Worm (Caenorhabditis elegans) whole organism, L2 larva: ENCODE data around the gene K01A6.4.

Experiments used
- C34F6.9 ChIP-seq: fragments of 150-350 bp; optimal IDR thresholded peaks from 2 replicates; lab custom pipeline; 2014; ENCODE audit warnings: missing biosample characterization, missing genetic modification characterization
- F13H6.1 ChIP-seq: sonication (generic microtip); optimal IDR thresholded peaks from 2 replicates; lab custom pipeline; 2016; ENCODE audit warnings: missing genetic modification characterization, missing compliant biosample characterization
- R02D3.7 ChIP-seq: fragments of 150-350 bp; optimal IDR thresholded peaks from 2 replicates; lab custom pipeline; 2014; ENCODE audit warnings: missing biosample characterization, missing genetic modification characterization
- alr-1 ChIP-seq: fragments of 150-350 bp; optimal IDR thresholded peaks from 2 replicates; lab custom pipeline; 2014; ENCODE audit warnings: missing biosample characterization, missing genetic modification characterization
- aly-2 ChIP-seq: fragments of 150-350 bp; optimal IDR thresholded peaks from 2 replicates; lab custom pipeline; 2014; ENCODE audit warnings: missing biosample characterization, missing genetic modification characterization
- ama-1 ChIP-seq: fragments of 150-350 bp; optimal IDR thresholded peaks from 2 replicates; lab custom pipeline; 2018; ENCODE audit warnings: inconsistent platforms
- blmp-1 ChIP-seq: sonication (generic microtip); optimal IDR thresholded peaks from 2 replicates; lab custom pipeline; 2017; ENCODE audit warnings: missing genetic modification characterization, mild to moderate bottlenecking, missing compliant biosample characterization, antibody characterized with exemption, moderate library complexity; ENCODE audit not compliant: insufficient read depth
- ceh-82 ChIP-seq: fragments of 150-350 bp; optimal IDR thresholded peaks from 2 replicates; lab custom pipeline; 2014; ENCODE audit warnings: missing biosample characterization, missing genetic modification characterization
- crh-2 ChIP-seq: sonication (generic microtip); optimal IDR thresholded peaks from 2 replicates; lab custom pipeline; 2017; ENCODE audit warnings: missing biosample characterization, missing genetic modification characterization
- dmd-4 ChIP-seq: sonication (generic microtip); optimal IDR thresholded peaks from 2 replicates; lab custom pipeline; 2017; ENCODE audit warnings: missing biosample characterization, missing genetic modification characterization
- elt-1 ChIP-seq: fragments of 150-350 bp; optimal IDR thresholded peaks from 2 replicates; lab custom pipeline; 2014; ENCODE audit warnings: missing biosample characterization, missing genetic modification characterization
- elt-3 ChIP-seq: sonication (generic microtip); optimal IDR thresholded peaks from 2 replicates; lab custom pipeline; 2017; ENCODE audit warnings: missing biosample characterization, missing genetic modification characterization
- gmeb-1 ChIP-seq: fragments of 150-350 bp; optimal IDR thresholded peaks from 2 replicates; lab custom pipeline; 2014; ENCODE audit warnings: missing biosample characterization, missing genetic modification characterization
- lin-11 ChIP-seq: fragments of 150-350 bp; sonication (generic microtip); optimal IDR thresholded peaks from 2 replicates; lab custom pipeline; 2014; ENCODE audit warnings: missing biosample characterization, missing genetic modification characterization, inconsistent platforms, mixed read lengths
- lin-13 ChIP-seq: fragments of 150-350 bp; optimal IDR thresholded peaks from 2 replicates; lab custom pipeline; 2014; ENCODE audit warnings: missing biosample characterization, missing genetic modification reagents, missing genetic modification characterization
- lin-39 ChIP-seq: fragments of 150-350 bp; optimal IDR thresholded peaks from 2 replicates; lab custom pipeline; 2014; ENCODE audit warnings: missing biosample characterization, missing genetic modification reagents, missing genetic modification characterization
- lsy-2 ChIP-seq, 2 experiments: fragments of 150-350 bp in 1 of 2; sonication (generic microtip) in 1 of 2; optimal IDR thresholded peaks; 2 replicates each; lab custom pipeline; 2014 to 2017; ENCODE audit warnings: missing biosample characterization in 2 of 2, missing genetic modification characterization in 2 of 2
- mab-5 ChIP-seq: fragments of 150-350 bp; optimal IDR thresholded peaks from 2 replicates; lab custom pipeline; 2014; ENCODE audit warnings: missing biosample characterization, missing genetic modification characterization
- mdl-1 ChIP-seq, 2 experiments: fragments of 150-350 bp in 1 of 2; sonication (generic microtip) in 1 of 2; optimal IDR thresholded peaks; 2 replicates each; lab custom pipeline; 2017; ENCODE audit warnings: missing biosample characterization in 2 of 2, missing genetic modification characterization in 2 of 2
- nhr-10 ChIP-seq: sonication (generic microtip); optimal IDR thresholded peaks from 2 replicates; lab custom pipeline; 2017; ENCODE audit warnings: missing biosample characterization, missing genetic modification characterization
- nhr-11 ChIP-seq: fragments of 150-350 bp; optimal IDR thresholded peaks from 2 replicates; lab custom pipeline; 2014; ENCODE audit warnings: missing biosample characterization, missing genetic modification characterization
- nhr-12 ChIP-seq: fragments of 150-350 bp; optimal IDR thresholded peaks from 2 replicates; lab custom pipeline; 2014; ENCODE audit warnings: missing biosample characterization, missing genetic modification characterization
- nhr-129 ChIP-seq: fragments of 150-350 bp; optimal IDR thresholded peaks from 2 replicates; lab custom pipeline; 2014; ENCODE audit warnings: missing biosample characterization, missing genetic modification characterization
- nhr-21 ChIP-seq: fragments of 150-350 bp; optimal IDR thresholded peaks from 2 replicates; lab custom pipeline; 2014; ENCODE audit warnings: missing biosample characterization, missing genetic modification characterization
- nhr-237 ChIP-seq: fragments of 150-350 bp; optimal IDR thresholded peaks from 2 replicates; lab custom pipeline; 2014; ENCODE audit warnings: missing biosample characterization, missing genetic modification characterization
- nhr-6 ChIP-seq: fragments of 150-350 bp; optimal IDR thresholded peaks from 2 replicates; lab custom pipeline; 2014; ENCODE audit warnings: missing biosample characterization, missing genetic modification characterization
- nhr-77 ChIP-seq: fragments of 150-350 bp; optimal IDR thresholded peaks from 2 replicates; lab custom pipeline; 2014; ENCODE audit warnings: missing biosample characterization, missing genetic modification characterization
- peb-1 ChIP-seq: fragments of 150-350 bp; optimal IDR thresholded peaks from 2 replicates; lab custom pipeline; 2014; ENCODE audit warnings: missing biosample characterization, missing genetic modification characterization
- sem-4 ChIP-seq: fragments of 150-350 bp; optimal IDR thresholded peaks from 2 replicates; lab custom pipeline; 2014; ENCODE audit warnings: missing biosample characterization, missing genetic modification reagents, missing genetic modification characterization
- skn-1 ChIP-seq: sonication (generic microtip); optimal IDR thresholded peaks from 2 replicates; lab custom pipeline; 2017; ENCODE audit warnings: missing biosample characterization, missing genetic modification characterization
- sma-3 ChIP-seq: sonication (generic microtip); optimal IDR thresholded peaks from 2 replicates; lab custom pipeline; 2016; ENCODE audit warnings: missing genetic modification reagents, missing genetic modification characterization, missing compliant biosample characterization
- sma-9 ChIP-seq, 2 experiments: fragments of 150-350 bp in 1 of 2; sonication (generic microtip) in 1 of 2; optimal IDR thresholded peaks; 2 replicates each; lab custom pipeline; 2014 to 2016; ENCODE audit warnings: missing genetic modification characterization in 2 of 2, mild to moderate bottlenecking in 1 of 2, missing biosample characterization in 1 of 2, missing compliant biosample characterization in 1 of 2, missing genetic modification reagents in 1 of 2, moderate library complexity in 1 of 2
- snpc-4 ChIP-seq: fragments of 150-350 bp; optimal IDR thresholded peaks from 2 replicates; lab custom pipeline; 2014; ENCODE audit warnings: missing biosample characterization, missing genetic modification characterization
- unc-55 ChIP-seq: fragments of 150-350 bp; sonication (generic microtip); optimal IDR thresholded peaks from 3 replicates; lab custom pipeline; 2014; ENCODE audit warnings: missing biosample characterization, missing genetic modification reagents, missing genetic modification characterization
- unc-62 ChIP-seq: fragments of 150-350 bp; optimal IDR thresholded peaks from 2 replicates; lab custom pipeline; 2014; ENCODE audit warnings: missing biosample characterization, missing genetic modification reagents, missing genetic modification characterization
- zag-1 ChIP-seq: fragments of 150-350 bp; optimal IDR thresholded peaks from 2 replicates; lab custom pipeline; 2014; ENCODE audit warnings: missing biosample characterization, missing genetic modification characterization
- ztf-11 ChIP-seq: sonication (generic microtip); optimal IDR thresholded peaks from 2 replicates; lab custom pipeline; 2017; ENCODE audit warnings: missing biosample characterization, missing genetic modification characterization

Gene K01A6.4

DNA sequence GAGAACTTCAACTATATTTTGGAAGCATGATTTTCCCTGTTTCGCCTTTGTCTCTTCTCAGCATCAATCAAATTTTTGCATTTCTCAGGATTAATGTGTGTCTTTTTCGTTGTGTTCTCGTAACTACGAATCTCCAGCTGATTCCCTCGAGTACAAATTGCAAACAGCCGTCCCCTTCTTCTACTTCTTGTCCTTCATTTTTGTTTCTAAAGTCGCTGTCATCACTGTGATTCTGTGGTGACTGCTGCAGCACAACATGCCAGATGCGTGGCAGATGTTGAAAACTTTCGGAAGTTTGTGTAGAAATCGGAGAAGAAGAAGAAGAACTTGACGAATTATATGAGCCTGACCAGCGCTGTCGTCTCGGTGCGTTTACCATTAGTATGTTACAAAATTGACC lies 26.8 kb downstream of the K01A6.4 start:
- no peak for TF ChIP-seq gmeb-1 (tag; lab: Kevin White, UChicago)
- TF ChIP-seq lin-13 = no peak
- peak; percentile 47 for TF ChIP-seq mab-5 (tag; lab: Kevin White, UChicago)
- TF ChIP-seq unc-55 (GFP tag; lab: Kevin White, UChicago) = peak; percentile 23

DNA sequence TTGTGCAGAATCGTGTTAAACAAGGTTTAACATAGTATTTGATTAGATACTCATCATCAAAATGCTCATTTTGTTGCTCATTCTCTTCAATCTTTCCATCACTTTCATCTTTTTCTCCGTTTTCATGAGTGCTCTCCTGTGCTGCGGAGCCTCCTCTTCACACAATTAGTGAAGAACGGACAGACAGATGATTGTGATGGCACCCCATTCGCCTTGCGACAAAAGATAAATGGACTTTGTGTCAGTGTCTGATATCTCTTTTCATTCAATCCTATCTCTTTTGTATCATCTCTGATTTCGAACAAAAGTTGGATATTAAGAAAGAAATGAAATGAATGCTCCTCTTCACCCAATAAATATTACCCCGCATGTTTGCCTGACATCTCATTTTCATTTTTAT lies 29.8 kb downstream of the K01A6.4 start:
- no peak for TF ChIP-seq zag-1 (tag; lab: Kevin White, UChicago)
- peak; percentile 35 for TF ChIP-seq C34F6.9 (tag; lab: Kevin White, UChicago)
- TF ChIP-seq skn-1 (tag; lab: Kevin White, UChicago) = no peak
- TF ChIP-seq lin-39 (tag; lab: Kevin White, UChicago) = no peak
- peak in 1 of 2 experiments; percentile 2 for TF ChIP-seq lsy-2 (tag; optimal IDR thresholded peaks at IDR 0.05; lab: Kevin White, UChicago)
- TF ChIP-seq sma-3 (GFP tag; lab: Kevin White, UChicago) = no peak
- no peak for TF ChIP-seq mdl-1 (tag; optimal IDR thresholded peaks at IDR 0.05; lab: Kevin White, UChicago)
- peak; percentile 58 for TF ChIP-seq nhr-129
- TF ChIP-seq F13H6.1 (tag; lab: Kevin White, UChicago) = peak; percentile 58

DNA sequence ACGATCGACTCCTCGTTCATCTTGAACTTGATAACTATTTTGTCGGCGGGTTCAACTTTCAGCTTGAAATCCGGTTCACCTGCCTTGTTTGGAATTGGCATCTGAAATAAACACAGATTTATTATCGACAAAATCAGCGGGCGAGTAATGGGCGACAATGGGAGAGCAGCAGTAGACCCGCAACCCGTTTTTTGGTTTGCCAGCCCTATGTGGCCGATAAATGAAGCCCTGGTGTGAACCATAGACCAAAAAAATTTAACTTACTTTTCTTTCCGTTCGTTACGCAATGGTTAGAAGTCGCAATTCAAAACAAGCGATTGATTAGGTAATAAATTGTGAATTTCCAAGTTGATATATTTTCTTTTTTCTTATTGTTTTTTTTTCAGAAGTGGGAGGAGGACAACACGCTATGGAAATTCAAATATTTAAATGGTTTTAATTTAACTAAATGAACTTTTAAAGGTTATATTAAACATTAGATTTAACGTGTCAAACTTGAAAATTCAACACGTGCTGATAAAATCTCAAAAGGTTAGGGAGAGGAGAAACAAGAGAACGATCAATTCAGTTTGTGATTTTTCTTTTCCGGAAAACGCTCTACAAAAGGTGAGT lies 36.3 kb downstream of the K01A6.4 start, which contains the start of the genes T22B3.3 and alg-3:
Gene T22B3.3, minus strand, starts transcription at position 101 of the 612 bp plus-strand sequence.
Gene alg-3, plus strand, starts transcription at position 562 of the 612 bp plus-strand sequence.
- TF ChIP-seq skn-1 (tag; lab: Kevin White, UChicago) (no peak), mdl-1 (tag; optimal IDR thresholded peaks at IDR 0.05; lab: Kevin White, UChicago) (no peak), blmp-1 (tag; lab: Kevin White, UChicago) (no peak), sma-9 (GFP tag; optimal IDR thresholded peaks at IDR 0.05; lab: Kevin White, UChicago) (no peak), sma-9 (tag; optimal IDR thresholded peaks at IDR 0.05; lab: Kevin White, UChicago) (no peak), elt-3 (no peak), ceh-82 (no peak), zag-1 (tag; lab: Kevin White, UChicago) (no peak), nhr-129 (no peak), unc-55 (GFP tag; lab: Kevin White, UChicago) (no peak), nhr-10 (tag; lab: Kevin White, UChicago) (no peak), elt-1 (no peak)

DNA sequence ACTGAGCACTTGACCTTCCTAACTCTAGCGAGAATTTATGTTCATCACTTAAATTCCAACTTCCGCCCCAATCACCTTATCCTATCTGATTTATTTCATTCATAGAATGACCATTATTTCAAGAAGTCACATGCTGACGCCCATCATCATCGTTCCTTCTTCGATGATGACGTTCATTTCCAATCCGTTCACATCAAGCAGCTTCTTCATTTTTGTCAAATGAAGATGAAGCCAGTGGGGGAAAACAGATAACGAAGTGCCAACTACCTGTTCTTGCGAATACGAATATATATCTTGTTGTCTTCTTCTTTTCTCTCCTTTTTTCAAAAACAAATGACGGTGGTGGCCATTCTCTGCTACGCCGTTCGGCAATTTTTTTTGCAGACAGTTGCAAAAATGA lies 38.2 kb downstream of the K01A6.4 start:
- no peak for TF ChIP-seq lsy-2 (tag; optimal IDR thresholded peaks at IDR 0.05; lab: Kevin White, UChicago)
- no peak for TF ChIP-seq sma-3 (GFP tag; lab: Kevin White, UChicago)
- TF ChIP-seq nhr-21 (tag; lab: Kevin White, UChicago) = peak; percentile 66
- TF ChIP-seq ztf-11 (tag; lab: Kevin White, UChicago) = no peak
- TF ChIP-seq unc-62 = no peak
- TF ChIP-seq mab-5 (tag; lab: Kevin White, UChicago) = no peak
- no peak for TF ChIP-seq nhr-77 (tag; lab: Kevin White, UChicago)
- TF ChIP-seq mdl-1 (tag; optimal IDR thresholded peaks at IDR 0.05; lab: Kevin White, UChicago) = no peak

DNA sequence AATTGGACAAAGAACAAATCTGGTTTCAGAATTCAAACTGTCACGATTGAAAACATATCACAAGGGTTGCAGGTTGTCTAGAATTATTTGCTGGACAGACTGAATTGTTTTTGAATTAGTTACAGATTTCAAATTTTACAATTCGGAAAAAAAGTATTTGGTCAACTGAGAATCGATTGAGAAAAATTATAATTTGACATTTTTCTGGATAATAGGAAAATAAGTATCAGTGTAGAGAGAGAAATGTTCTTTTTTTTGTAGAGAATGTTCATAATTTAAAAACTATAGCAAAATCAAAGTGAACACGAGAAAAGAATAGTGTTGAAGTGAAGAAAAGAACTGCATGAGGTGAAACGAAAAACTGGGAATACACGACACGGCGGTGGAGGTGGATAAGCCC lies 39.4 kb downstream of the K01A6.4 start, which contains the start of gene dpy-20:
Gene dpy-20, minus strand, starts transcription at position 101 of the 400 bp plus-strand sequence.
- no peak for TF ChIP-seq lin-11 (tag; lab: Kevin White, UChicago)
- TF ChIP-seq alr-1 = no peak
- TF ChIP-seq lin-39 (tag; lab: Kevin White, UChicago) = no peak
- no peak for TF ChIP-seq lsy-2 (tag; optimal IDR thresholded peaks at IDR 0.05; lab: Kevin White, UChicago)
- TF ChIP-seq skn-1 (tag; lab: Kevin White, UChicago) = no peak
- no peak for TF ChIP-seq nhr-237 (tag; lab: Kevin White, UChicago)
- no peak for TF ChIP-seq mdl-1 (tag; optimal IDR thresholded peaks at IDR 0.05; lab: Kevin White, UChicago)
- no peak for TF ChIP-seq C34F6.9 (tag; lab: Kevin White, UChicago)
- TF ChIP-seq peb-1 = no peak
- TF ChIP-seq blmp-1 (tag; lab: Kevin White, UChicago) = no peak
- TF ChIP-seq unc-55 (GFP tag; lab: Kevin White, UChicago) = no peak
- TF ChIP-seq snpc-4 (tag; lab: Kevin White, UChicago) = no peak
- no peak for TF ChIP-seq lin-13
- no peak for TF ChIP-seq elt-1

DNA sequence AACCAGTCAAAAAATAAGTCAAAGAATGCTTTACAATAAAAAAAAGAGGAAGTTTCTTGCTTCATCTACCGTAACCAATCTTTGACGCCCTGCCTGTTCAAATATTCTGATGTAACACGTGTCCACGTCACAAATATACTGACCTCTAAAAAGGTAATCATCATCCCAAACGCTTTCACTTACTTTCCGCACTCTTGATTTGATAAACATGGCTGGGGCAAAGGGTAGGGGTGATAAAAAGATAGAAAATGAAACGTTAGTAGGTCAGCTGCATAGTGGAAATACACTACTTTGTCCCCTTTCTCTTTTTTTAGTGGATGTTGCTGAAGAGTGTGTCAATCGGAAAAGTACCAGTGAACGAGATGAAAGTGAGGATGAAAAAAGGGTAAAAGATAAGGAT lies 40.0 kb downstream of the K01A6.4 start:
- TF ChIP-seq unc-62 (no peak), unc-55 (GFP tag; lab: Kevin White, UChicago) (no peak), nhr-11 (tag; lab: Kevin White, UChicago) (no peak), C34F6.9 (tag; lab: Kevin White, UChicago) (no peak), aly-2 (no peak), ceh-82 (no peak), nhr-10 (tag; lab: Kevin White, UChicago) (no peak), nhr-12 (tag; lab: Kevin White, UChicago) (no peak), blmp-1 (tag; lab: Kevin White, UChicago) (peak; percentile 93), ama-1 (lab: Kevin White, UChicago) (no peak), crh-2 (tag; lab: Kevin White, UChicago) (peak; percentile 35), sma-3 (GFP tag; lab: Kevin White, UChicago) (peak; percentile 24), nhr-129 (no peak), nhr-6 (no peak), dmd-4 (tag; lab: Kevin White, UChicago) (no peak), nhr-77 (tag; lab: Kevin White, UChicago) (no peak), skn-1 (tag; lab: Kevin White, UChicago) (no peak), R02D3.7 (tag; lab: Kevin White, UChicago) (no peak), nhr-21 (tag; lab: Kevin White, UChicago) (peak; percentile 32), sem-4 (tag; lab: Kevin White, UChicago) (peak; percentile 13), lin-13 (no peak), zag-1 (tag; lab: Kevin White, UChicago) (no peak), sma-9 (GFP tag; optimal IDR thresholded peaks at IDR 0.05; lab: Kevin White, UChicago) (peak; percentile 26), sma-9 (tag; optimal IDR thresholded peaks at IDR 0.05; lab: Kevin White, UChicago) (no peak), lin-39 (tag; lab: Kevin White, UChicago) (no peak)
